Worm (Caenorhabditis elegans): ENCODE measurements around the gene T19C3.5.

Gene T19C3.5

DNA sequence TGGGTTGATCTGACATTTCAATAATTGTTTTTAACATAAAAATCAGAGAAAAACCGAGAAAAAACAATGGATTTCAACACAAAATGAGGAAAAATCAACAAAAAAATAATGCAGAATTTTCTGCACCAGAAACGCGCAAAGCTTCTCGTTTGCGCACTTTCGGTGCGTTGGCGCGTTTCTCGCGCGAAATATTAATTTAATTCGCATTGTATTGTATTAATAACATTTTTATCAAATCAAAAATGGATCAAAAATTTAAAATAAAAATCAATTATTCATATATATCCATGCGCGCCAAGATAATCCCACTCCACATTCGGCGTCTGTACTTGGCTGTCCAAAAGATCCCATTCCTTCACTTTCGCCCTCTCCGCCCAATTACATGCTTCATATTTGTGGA lies 6.9 kb upstream of the T19C3.5 start, which contains the start of gene fem-2:
fem-2 (minus strand) TSS at position 9 of the 400 bp plus-strand sequence.
- TF ChIP-seq ceh-18 (tag; optimal IDR thresholded peaks at IDR 0.05) (no peak), sox-4 (tag; optimal IDR thresholded peaks at IDR 0.05) (no peak), zip-5 (tag; optimal IDR thresholded peaks at IDR 0.05) (no peak), eyg-1 (tag; optimal IDR thresholded peaks at IDR 0.05) (no peak), F13H6.1 (tag; optimal IDR thresholded peaks at IDR 0.05) (no peak), pha-4 (tag; optimal IDR thresholded peaks at IDR 0.05) (no peak), elt-2 (tag; optimal IDR thresholded peaks at IDR 0.05) (peak; percentile 5), unc-42 (tag; optimal IDR thresholded peaks at IDR 0.05) (peak; percentile 60)

DNA sequence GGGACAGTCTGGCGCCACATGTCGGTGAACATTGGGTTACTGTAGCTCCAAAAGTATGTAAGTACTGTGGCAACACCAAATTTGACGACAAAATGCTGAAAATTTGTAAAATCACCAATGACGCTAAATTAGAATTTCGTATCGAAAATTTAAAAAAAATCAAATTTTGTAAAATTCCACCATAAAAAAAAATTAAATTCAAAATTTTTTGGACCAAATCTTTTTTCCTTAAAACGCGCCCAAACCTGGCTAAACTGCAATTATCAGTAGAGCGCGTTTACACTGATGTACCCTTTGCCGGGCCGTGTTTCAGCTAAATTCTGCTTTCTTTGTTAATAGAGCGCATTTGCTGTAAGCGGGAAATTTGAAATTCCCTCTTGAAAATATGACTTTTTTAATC lies 3.7 kb upstream of the T19C3.5 start, which contains the start of gene T19C3.6:
T19C3.6 (minus strand) TSS at position 101 of the 400 bp plus-strand sequence.
- TF ChIP-seq madf-2 (tag; optimal IDR thresholded peaks at IDR 0.05) (no peak), K02D7.2 (tag; optimal IDR thresholded peaks at IDR 0.05) (no peak), nfya-1 (tag; optimal IDR thresholded peaks at IDR 0.05) (no peak), F13H6.1 (tag; optimal IDR thresholded peaks at IDR 0.05) (no peak), che-1 (tag; optimal IDR thresholded peaks at IDR 0.05) (no peak), pat-9 (tag; optimal IDR thresholded peaks at IDR 0.05) (no peak), ref-2 (tag; optimal IDR thresholded peaks at IDR 0.05) (no peak), rnt-1 (tag; optimal IDR thresholded peaks at IDR 0.05) (no peak), ceh-6 (GFP tag; optimal IDR thresholded peaks at IDR 0.05) (no peak), elt-2 (tag; optimal IDR thresholded peaks at IDR 0.05) (no peak), K09A11.1 (tag; optimal IDR thresholded peaks at IDR 0.05; ENCODE audit: insufficient read depth) (no peak), ceh-18 (tag; optimal IDR thresholded peaks at IDR 0.05) (no peak), nhr-232 (tag; optimal IDR thresholded peaks at IDR 0.05) (no peak), ama-1 (optimal IDR thresholded peaks at IDR 0.05) (no peak), fkh-10 (GFP tag; optimal IDR thresholded peaks at IDR 0.05) (no peak), syd-9 (tag; optimal IDR thresholded peaks at IDR 0.05) (no peak), lin-11 (tag; optimal IDR thresholded peaks at IDR 0.05) (no peak), unc-42 (tag; optimal IDR thresholded peaks at IDR 0.05) (no peak)

DNA sequence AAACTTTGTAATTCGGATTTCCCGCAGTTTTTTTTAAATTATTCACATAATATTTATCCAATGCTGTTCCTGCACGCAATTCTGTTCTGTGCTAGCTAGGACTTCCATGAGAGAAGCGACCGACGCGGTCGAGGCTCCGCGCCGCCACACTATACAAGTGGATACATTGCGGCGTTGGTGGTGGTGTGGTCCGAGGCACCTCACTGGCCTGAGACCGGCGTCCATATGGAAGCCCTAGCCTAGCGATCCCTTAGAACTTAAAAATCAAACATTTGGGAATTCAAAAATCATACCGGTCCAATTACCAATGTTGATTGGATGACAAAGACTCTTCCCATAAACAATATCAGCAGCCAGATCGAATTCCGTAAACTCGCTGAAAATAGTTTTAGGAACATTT lies 1.6 kb downstream of the T19C3.5 start:
- no peak for TF ChIP-seq dve-1 (tag; optimal IDR thresholded peaks at IDR 0.05)
- TF ChIP-seq unc-3 (GFP tag; conservative IDR thresholded peaks at IDR 0.05) = no peak
- no peak for TF ChIP-seq unc-3 (tag; optimal IDR thresholded peaks at IDR 0.05)
- TF ChIP-seq ceh-14 (tag; optimal IDR thresholded peaks at IDR 0.05) = no peak
- no peak for TF ChIP-seq nfya-1 (tag; optimal IDR thresholded peaks at IDR 0.05)
- no peak for TF ChIP-seq C08G9.2 (tag; optimal IDR thresholded peaks at IDR 0.05)
- no peak for TF ChIP-seq syd-9 (tag; optimal IDR thresholded peaks at IDR 0.05)
- no peak for TF ChIP-seq ceh-2 (tag; optimal IDR thresholded peaks at IDR 0.05)
- TF ChIP-seq tbx-2 (tag; optimal IDR thresholded peaks at IDR 0.05) = no peak
- no peak for TF ChIP-seq pros-1 (tag; optimal IDR thresholded peaks at IDR 0.05)
- TF ChIP-seq npax-4 (tag; optimal IDR thresholded peaks at IDR 0.05) = no peak
- TF ChIP-seq che-1 (tag; optimal IDR thresholded peaks at IDR 0.05) = no peak
- TF ChIP-seq hlh-6 (tag; optimal IDR thresholded peaks at IDR 0.05) = no peak
- TF ChIP-seq nhr-232 (tag; optimal IDR thresholded peaks at IDR 0.05) = no peak
- TF ChIP-seq sox-2 (GFP tag; IDR thresholded peaks at IDR 0.05) = no peak
- TF ChIP-seq ceh-45 (GFP tag; IDR thresholded peaks at IDR 0.05) = no peak
- TF ChIP-seq ceh-24 (tag; optimal IDR thresholded peaks at IDR 0.05) = no peak
- TF ChIP-seq hlh-30 (tag; optimal IDR thresholded peaks at IDR 0.05; ENCODE audit: insufficient read depth) = no peak

DNA sequence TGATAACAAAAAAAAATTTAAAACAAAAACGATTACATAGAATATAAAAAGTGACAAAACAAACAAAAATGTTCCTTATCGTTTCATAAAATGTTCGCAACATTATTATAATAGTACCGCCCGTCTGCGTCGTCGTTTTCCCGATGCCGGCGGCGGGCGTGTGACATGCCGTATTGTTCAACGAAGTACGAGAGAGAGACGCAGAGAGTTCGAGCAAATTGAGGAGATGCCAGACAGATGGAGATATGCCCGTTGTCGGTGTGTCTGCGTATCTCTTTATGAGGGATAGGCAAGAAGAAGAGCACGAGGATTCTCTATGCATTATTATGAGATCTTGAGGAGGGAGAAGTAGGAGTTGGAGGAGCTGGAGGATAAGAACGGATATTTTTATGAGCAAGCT lies 4.0 kb downstream of the T19C3.5 start:
- TF ChIP-seq ceh-9 (tag; optimal IDR thresholded peaks at IDR 0.05) (no peak), hlh-30 (tag; optimal IDR thresholded peaks at IDR 0.05; ENCODE audit: insufficient read depth) (peak; percentile 96), K09A11.1 (tag; optimal IDR thresholded peaks at IDR 0.05; ENCODE audit: insufficient read depth) (peak; percentile 36), pax-1 (tag; optimal IDR thresholded peaks at IDR 0.05) (no peak), npax-4 (tag; optimal IDR thresholded peaks at IDR 0.05) (no peak), pat-9 (tag; optimal IDR thresholded peaks at IDR 0.05) (no peak), nhr-232 (tag; optimal IDR thresholded peaks at IDR 0.05) (no peak), unc-3 (GFP tag; conservative IDR thresholded peaks at IDR 0.05) (no peak), unc-3 (tag; optimal IDR thresholded peaks at IDR 0.05) (no peak), T23F11.4 (GFP tag; optimal IDR thresholded peaks at IDR 0.05) (no peak), unc-86 (tag; optimal IDR thresholded peaks at IDR 0.05) (no peak), ceh-31 (tag; optimal IDR thresholded peaks at IDR 0.05) (peak; percentile 79), Y22D7AL.16 (tag; optimal IDR thresholded peaks at IDR 0.05) (no peak), unc-55 (GFP tag; optimal IDR thresholded peaks at IDR 0.05) (peak; percentile 96), pha-2 (tag; optimal IDR thresholded peaks at IDR 0.05) (no peak), ceh-19 (GFP tag; optimal IDR thresholded peaks at IDR 0.05) (no peak), F13H6.1 (tag; optimal IDR thresholded peaks at IDR 0.05) (peak; percentile 4), fkh-6 (tag; optimal IDR thresholded peaks at IDR 0.05) (no peak), pha-4 (tag; optimal IDR thresholded peaks at IDR 0.05) (no peak), ceh-30 (tag; optimal IDR thresholded peaks at IDR 0.05) (peak; percentile 29), ceh-48 (tag; optimal IDR thresholded peaks at IDR 0.05) (peak; percentile 17)
